Worm (Caenorhabditis elegans) whole organism, L1 larva: ENCODE results near the gene F23F12.3.

Experiments
- C04F5.9 ChIP-seq: sonication (generic microtip); optimal IDR thresholded peaks from 2 replicates; lab custom pipeline; 2016; ENCODE audit warnings: missing genetic modification characterization, missing compliant biosample characterization
- C16A3.4 ChIP-seq: fragments of 150-350 bp; optimal IDR thresholded peaks from 2 replicates; lab custom pipeline; 2014; ENCODE audit warnings: missing biosample characterization, missing genetic modification characterization
- blmp-1 ChIP-seq: fragments of 150-350 bp; optimal IDR thresholded peaks from 2 replicates; lab custom pipeline; 2014; ENCODE audit warnings: missing biosample characterization, missing genetic modification characterization
- ceh-63 ChIP-seq: fragments of 200-800 bp; sonication (Bioruptor generic); optimal IDR thresholded peaks from 2 replicates; lab custom pipeline; 2018; ENCODE audit warnings: mild to moderate bottlenecking, missing genetic modification characterization, missing compliant biosample characterization
- ceh-8 ChIP-seq: fragments of 200-800 bp; sonication (Bioruptor generic); optimal IDR thresholded peaks from 2 replicates; lab custom pipeline; 2018; ENCODE audit warnings: mild to moderate bottlenecking, missing genetic modification characterization, moderate library complexity, missing compliant biosample characterization
- ceh-82 ChIP-seq, 3 experiments: fragments of 150-350 bp in 1 of 3; sonication (generic microtip) in 2 of 3; optimal IDR thresholded peaks; 2 replicates each; lab custom pipeline; 2014 to 2017; ENCODE audit warnings: missing biosample characterization in 3 of 3, missing genetic modification characterization in 3 of 3
- ceh-88 ChIP-seq: fragments of 200-800 bp; sonication (Bioruptor generic); IDR thresholded peaks from 2 replicates; pipeline ENCODE4 v1.3.6; 2022; ENCODE audit warnings: missing genetic modification characterization, missing compliant biosample characterization
- dpl-1 ChIP-seq, 3 experiments: fragments of 150-350 bp in 2 of 3; sonication (generic microtip) in 1 of 3; optimal IDR thresholded peaks; 2 replicates each; lab custom pipeline; 2014 to 2017; ENCODE audit warnings: missing biosample characterization in 3 of 3, missing genetic modification characterization in 3 of 3, missing genetic modification reagents in 3 of 3
- dsc-1 ChIP-seq: sonication (generic microtip); optimal IDR thresholded peaks from 2 replicates; lab custom pipeline; 2016; ENCODE audit warnings: mild to moderate bottlenecking, missing genetic modification characterization, missing compliant biosample characterization
- efl-1 ChIP-seq, 4 experiments: fragments of 150-350 bp; optimal IDR thresholded peaks in 3 of 4; peaks in 1 of 4; 1 replicate in 1 of 4; 2 replicates in 3 of 4; lab custom pipeline; 2014; ENCODE audit warnings: missing biosample characterization in 2 of 4, missing genetic modification characterization in 2 of 4, missing genetic modification reagents in 2 of 4
- egl-13 ChIP-seq: sonication (generic microtip); optimal IDR thresholded peaks from 2 replicates; lab custom pipeline; 2016; ENCODE audit warnings: missing genotype, missing genetic modification reagents, missing genetic modification characterization, missing compliant biosample characterization
- fkh-10 ChIP-seq: sonication (generic microtip); optimal IDR thresholded peaks from 2 replicates; lab custom pipeline; 2017; ENCODE audit warnings: missing biosample characterization, missing genetic modification reagents, missing genetic modification characterization
- fkh-8 ChIP-seq: sonication (generic microtip); optimal IDR thresholded peaks from 2 replicates; lab custom pipeline; 2016; ENCODE audit warnings: mild to moderate bottlenecking, missing genetic modification characterization, missing compliant biosample characterization
- fos-1 ChIP-seq: fragments of 150-350 bp; optimal IDR thresholded peaks from 2 replicates; lab custom pipeline; 2014; ENCODE audit warnings: missing biosample characterization, missing genetic modification characterization
- grh-1 ChIP-seq: fragments of 200-800 bp; sonication (Bioruptor generic); IDR thresholded peaks from 2 replicates; pipeline ENCODE4 v1.3.6; 2022; ENCODE audit warnings: missing genetic modification reagents, missing genetic modification characterization, missing compliant biosample characterization
- irx-1 ChIP-seq: sonication (generic microtip); optimal IDR thresholded peaks from 2 replicates; lab custom pipeline; 2016; ENCODE audit warnings: missing genetic modification characterization, missing compliant biosample characterization
- isw-1 ChIP-seq: fragments of 200-800 bp; sonication (Bioruptor generic); IDR thresholded peaks from 2 replicates; pipeline ENCODE4 v1.3.6; 2022; ENCODE audit warnings: missing genetic modification characterization, missing compliant biosample characterization
- jun-1 ChIP-seq: fragments of 150-350 bp; optimal IDR thresholded peaks from 2 replicates; lab custom pipeline; 2014; ENCODE audit warnings: missing biosample characterization, missing genetic modification reagents, missing genetic modification characterization
- lin-13 ChIP-seq: fragments of 150-350 bp; optimal IDR thresholded peaks from 2 replicates; lab custom pipeline; 2014; ENCODE audit warnings: missing biosample characterization, missing genetic modification reagents, missing genetic modification characterization
- lin-14 ChIP-seq: fragments of 200-800 bp; sonication (Bioruptor generic); optimal IDR thresholded peaks from 2 replicates; lab custom pipeline; 2018; ENCODE audit warnings: mild to moderate bottlenecking, missing genetic modification characterization, moderate library complexity, missing compliant biosample characterization
- lin-15B ChIP-seq: fragments of 150-350 bp; sonication (generic microtip); optimal IDR thresholded peaks from 3 replicates; lab custom pipeline; 2014; ENCODE audit warnings: missing biosample characterization, missing genetic modification characterization
- lin-35 ChIP-seq, 2 experiments: fragments of 150-350 bp; optimal IDR thresholded peaks; 2 replicates each; lab custom pipeline; 2014; ENCODE audit warnings: missing biosample characterization in 2 of 2, missing genetic modification characterization in 2 of 2, missing genetic modification reagents in 2 of 2
- lir-3 ChIP-seq: sonication (generic microtip); optimal IDR thresholded peaks from 2 replicates; lab custom pipeline; 2016; ENCODE audit warnings: mild to moderate bottlenecking, missing genetic modification characterization, moderate library complexity, missing compliant biosample characterization; ENCODE audit not compliant: poor library complexity
- lsy-2 ChIP-seq, 2 experiments: fragments of 150-350 bp; optimal IDR thresholded peaks; 2 replicates each; lab custom pipeline; 2014; ENCODE audit warnings: missing biosample characterization in 2 of 2, missing genetic modification characterization in 2 of 2
- mab-9 ChIP-seq: fragments of 200-800 bp; sonication (Bioruptor generic); IDR thresholded peaks from 2 replicates; pipeline ENCODE4 v1.3.6; 2022; ENCODE audit warnings: missing genetic modification reagents, missing genetic modification characterization, missing compliant biosample characterization
- mdl-1 ChIP-seq, 2 experiments: fragments of 150-350 bp; optimal IDR thresholded peaks; 2 replicates each; lab custom pipeline; 2014 to 2017; ENCODE audit warnings: missing biosample characterization in 2 of 2, missing genetic modification characterization in 2 of 2, inconsistent platforms in 1 of 2
- mep-1 ChIP-seq: fragments of 150-350 bp; optimal IDR thresholded peaks from 2 replicates; lab custom pipeline; 2014; ENCODE audit warnings: missing biosample characterization, missing genetic modification characterization
- nhr-19 ChIP-seq: fragments of 200-800 bp; sonication (Bioruptor generic); conservative IDR thresholded peaks from 2 replicates; pipeline ENCODE4 v1.3.6; 2022; ENCODE audit warnings: missing genetic modification characterization, missing compliant biosample characterization
- nhr-20 ChIP-seq: sonication (generic microtip); optimal IDR thresholded peaks from 2 replicates; lab custom pipeline; 2016; ENCODE audit warnings: mild to moderate bottlenecking, missing genetic modification characterization, missing compliant biosample characterization
- nhr-47 ChIP-seq: sonication (generic microtip); optimal IDR thresholded peaks from 2 replicates; lab custom pipeline; 2016; ENCODE audit warnings: mild to moderate bottlenecking, missing genetic modification characterization, moderate library complexity, missing compliant biosample characterization
- nhr-71 ChIP-seq: sonication (generic microtip); optimal IDR thresholded peaks from 2 replicates; lab custom pipeline; 2016; ENCODE audit warnings: mild to moderate bottlenecking, missing genetic modification characterization, moderate library complexity, missing compliant biosample characterization
- nhr-85 ChIP-seq: sonication (generic microtip); peaks from one replicate; lab custom pipeline; 2016; ENCODE audit warnings: missing genetic modification characterization, inconsistent platforms, missing compliant biosample characterization
- nhr-90 ChIP-seq: sonication (generic microtip); optimal IDR thresholded peaks from 2 replicates; lab custom pipeline; 2016; ENCODE audit warnings: mild to moderate bottlenecking, missing genetic modification characterization, missing compliant biosample characterization; ENCODE audit not compliant: poor library complexity
- pax-3 ChIP-seq: fragments of 200-800 bp; sonication (Bioruptor generic); optimal IDR thresholded peaks from 2 replicates; lab custom pipeline; 2018; ENCODE audit warnings: mild to moderate bottlenecking, missing genetic modification characterization, moderate library complexity, missing compliant biosample characterization
- rnt-1 ChIP-seq: sonication (generic microtip); optimal IDR thresholded peaks from 2 replicates; lab custom pipeline; 2016; ENCODE audit warnings: mild to moderate bottlenecking, missing genetic modification characterization, moderate library complexity, missing compliant biosample characterization
- skn-1 ChIP-seq: fragments of 150-350 bp; optimal IDR thresholded peaks from 2 replicates; lab custom pipeline; 2014; ENCODE audit warnings: missing biosample characterization, missing genetic modification characterization
- snpc-4 ChIP-seq: fragments of 150-350 bp; optimal IDR thresholded peaks from 2 replicates; lab custom pipeline; 2014; ENCODE audit warnings: missing biosample characterization, missing genetic modification characterization
- snu-23 ChIP-seq: sonication (generic microtip); optimal IDR thresholded peaks from 2 replicates; lab custom pipeline; 2016; ENCODE audit warnings: missing genetic modification characterization, missing compliant biosample characterization
- sox-4 ChIP-seq: sonication (generic microtip); optimal IDR thresholded peaks from 2 replicates; lab custom pipeline; 2016; ENCODE audit warnings: missing genetic modification characterization, missing compliant biosample characterization
- swsn-7 ChIP-seq: sonication (generic microtip); optimal IDR thresholded peaks from 2 replicates; lab custom pipeline; 2016; ENCODE audit warnings: missing genetic modification characterization, missing compliant biosample characterization
- tbx-2 ChIP-seq: sonication (generic microtip); optimal IDR thresholded peaks from 2 replicates; lab custom pipeline; 2016; ENCODE audit warnings: missing genetic modification characterization, missing compliant biosample characterization
- unc-130 ChIP-seq: fragments of 150-350 bp; optimal IDR thresholded peaks from 2 replicates; lab custom pipeline; 2017; ENCODE audit warnings: missing biosample characterization, missing genetic modification characterization, inconsistent platforms
- unc-86 ChIP-seq: sonication (generic microtip); optimal IDR thresholded peaks from 2 replicates; lab custom pipeline; 2016; ENCODE audit warnings: missing genetic modification characterization, missing compliant biosample characterization
- unc-98 ChIP-seq: fragments of 200-800 bp; sonication (Bioruptor generic); IDR thresholded peaks from 2 replicates; pipeline ENCODE4 v1.3.6; 2022; ENCODE audit warnings: missing genetic modification characterization, missing compliant biosample characterization
- xbp-1 ChIP-seq: sonication (generic microtip); optimal IDR thresholded peaks from 2 replicates; lab custom pipeline; 2016; ENCODE audit warnings: missing genetic modification characterization, missing compliant biosample characterization
- ztf-11 ChIP-seq, 2 experiments: sonication (generic microtip); optimal IDR thresholded peaks; 2 replicates each; lab custom pipeline; 2016 to 2017; ENCODE audit warnings: missing genetic modification characterization in 2 of 2, missing biosample characterization in 1 of 2, missing compliant biosample characterization in 1 of 2

The F23F12.3 gene

ce11 chrIII:6551187-6552058, 51.1 kb downstream of the F23F12.3 start, which contains the start of gene C09E7.7:
C09E7.7 (minus strand) TSS chrIII:6551243.
- TF ChIP-seq fkh-10 (peak; percentile 33), snpc-4 (tag; lab: Kevin White, UChicago) (peak; percentile 2), unc-86 (tag; lab: Kevin White, UChicago) (peak; percentile 76), isw-1 (GFP tag; lab: Robert Waterston, UW) (peak; percentile 47), C16A3.4 (tag; lab: Kevin White, UChicago) (peak; percentile 39), nhr-19 (GFP tag; lab: Robert Waterston, UW) (peak; percentile 70), nhr-85 (tag; lab: Kevin White, UChicago) (peak; percentile 77), lin-13 (GFP tag; lab: Kevin White, UChicago) (peak; percentile 10), lin-15B (peak; percentile 15), grh-1 (GFP tag; lab: Robert Waterston, UW) (peak; percentile 17; the same call in 1 of the 2 replicates), dsc-1 (tag; lab: Kevin White, UChicago) (peak; percentile 25), unc-130 (peak; percentile 3), nhr-20 (tag; lab: Kevin White, UChicago) (peak; percentile 42), lin-35 (GFP tag; optimal IDR thresholded peaks at IDR 0.05; lab: Kevin White, UChicago) (peak; percentile 42 to 43), nhr-47 (tag; lab: Kevin White, UChicago) (peak; percentile 82), lin-14 (peak; percentile 93), ceh-63 (GFP tag; lab: Kevin White, UChicago) (peak; percentile 70), swsn-7 (tag; lab: Kevin White, UChicago) (peak; percentile 39), nhr-90 (tag; lab: Kevin White, UChicago) (peak; percentile 76), sox-4 (peak; percentile 52), ceh-8 (GFP tag; lab: Kevin White, UChicago) (peak; percentile 24), fos-1 (tag; lab: Kevin White, UChicago) (peak; percentile 3), lsy-2 (tag; optimal IDR thresholded peaks at IDR 0.05; lab: Kevin White, UChicago) (peak; percentile 61 to 63), egl-13 (tag; lab: Kevin White, UChicago) (peak; percentile 76), skn-1 (tag; lab: Kevin White, UChicago) (peak; percentile 46), C04F5.9 (peak; percentile 13), blmp-1 (peak; percentile 33), unc-98 (GFP tag; lab: Robert Waterston, UW) (peak; percentile 62), fkh-8 (tag; lab: Kevin White, UChicago) (peak; percentile 67), lir-3 (tag; lab: Kevin White, UChicago) (peak; percentile 67), xbp-1 (tag; lab: Kevin White, UChicago) (peak; percentile 45), irx-1 (peak; percentile 27), mdl-1 (tag; optimal IDR thresholded peaks at IDR 0.05; lab: Kevin White, UChicago) (peak in 1 of 2 experiments; percentile 6), nhr-71 (tag; lab: Kevin White, UChicago) (peak; percentile 77), jun-1 (tag; lab: Kevin White, UChicago) (peak; percentile 33), snu-23 (GFP tag; lab: Kevin White, UChicago) (peak; percentile 51), rnt-1 (tag; lab: Kevin White, UChicago) (peak; percentile 79), ztf-11 (tag; optimal IDR thresholded peaks at IDR 0.05; lab: Kevin White, UChicago) (peak in 1 of 2 experiments; percentile 79), efl-1 (optimal IDR thresholded peaks at IDR 0.05; lab: Kevin White, UChicago) (peak; percentile 23 to 68), efl-1 (GFP tag; optimal IDR thresholded peaks at IDR 0.05 in 1 of 2; lab: Kevin White, UChicago) (peak; percentile 49 to 96), mep-1 (tag; lab: Kevin White, UChicago) (peak; percentile 61), dpl-1 (GFP tag; optimal IDR thresholded peaks at IDR 0.05; lab: Kevin White, UChicago) (peak; percentile 34 to 52 (median 37)), tbx-2 (tag; lab: Kevin White, UChicago) (peak; percentile 67), pax-3 (tag; lab: Kevin White, UChicago) (peak; percentile 71), ceh-88 (GFP tag; lab: Robert Waterston, UW) (peak; percentile 64), mab-9 (GFP tag; lab: Robert Waterston, UW) (peak; percentile 64), ceh-82 (tag; optimal IDR thresholded peaks at IDR 0.05; lab: Kevin White, UChicago) (peak in 1 of 3 experiments; percentile 43)
- TF ChIP-seq, all 84 proteins: peak for 46; not testable (repeated sequence) for 38
